Fruit fly (Drosophila melanogaster) whole organism, prepupa: ENCODE measurements around the gene CG42779.
A peak's percentile ranks its signal among the peaks of the same experiment; 100 is the strongest.

Experiments used
- Blimp-1 ChIP-seq: fragments of 200-800 bp; sonication (Bioruptor generic); optimal IDR thresholded peaks from 3 replicates; lab custom pipeline; 2017; ENCODE audit warnings: missing biosample characterization, missing genetic modification characterization, mild to moderate bottlenecking, moderate library complexity, missing genetic modification reagents
- CG10669 ChIP-seq: fragments of 200-800 bp; sonication (Bioruptor generic); optimal IDR thresholded peaks from 3 replicates; lab custom pipeline; 2018; ENCODE audit warnings: missing biosample characterization, mild to moderate bottlenecking, missing genetic modification characterization, moderate library complexity
- CG11294 ChIP-seq: fragments of 200-800 bp; sonication (Bioruptor generic); IDR thresholded peaks from 2 replicates; pipeline ENCODE4 v1.3.6; 2022; ENCODE audit warnings: missing biosample characterization, missing genetic modification characterization
- CG11762 ChIP-seq: fragments of 200-800 bp; sonication (Bioruptor generic); optimal IDR thresholded peaks from 3 replicates; lab custom pipeline; 2016; ENCODE audit warnings: missing biosample characterization, missing genetic modification characterization; ENCODE audit not compliant: insufficient read depth
- CG11902 ChIP-seq: fragments of 200-800 bp; sonication (Bioruptor generic); optimal IDR thresholded peaks from 3 replicates; lab custom pipeline; 2016; ENCODE audit warnings: missing biosample characterization, missing genetic modification characterization
- CG15336 ChIP-seq: fragments of 200-800 bp; sonication (Bioruptor generic); IDR thresholded peaks from 2 replicates; pipeline ENCODE4 v1.3.6; 2022; ENCODE audit warnings: missing biosample characterization, missing genetic modification characterization
- CG1621 ChIP-seq: fragments of 200-800 bp; sonication (Bioruptor generic); optimal IDR thresholded peaks from 3 replicates; lab custom pipeline; 2018; ENCODE audit warnings: missing biosample characterization, mild to moderate bottlenecking, missing genetic modification characterization
- CG16779 ChIP-seq: fragments of 200-800 bp; sonication (Bioruptor generic); optimal IDR thresholded peaks from 3 replicates; lab custom pipeline; 2017; ENCODE audit warnings: missing biosample characterization, mild to moderate bottlenecking, missing genetic modification characterization
- CG3032 ChIP-seq: fragments of 200-800 bp; optimal IDR thresholded peaks from 2 replicates; lab custom pipeline; 2019; ENCODE audit warnings: missing biosample characterization, mild to moderate bottlenecking, missing genetic modification characterization, moderate library complexity
- CG31627 ChIP-seq: fragments of 200-800 bp; sonication (Bioruptor generic); optimal IDR thresholded peaks from 3 replicates; lab custom pipeline; 2016; ENCODE audit warnings: missing biosample characterization, missing genetic modification characterization
- CG32006 ChIP-seq: fragments of 200-800 bp; sonication (Bioruptor generic); optimal IDR thresholded peaks from 3 replicates; lab custom pipeline; 2017; ENCODE audit warnings: missing biosample characterization, mild to moderate bottlenecking, missing genetic modification characterization
- CG34406 ChIP-seq: fragments of 200-800 bp; sonication (Bioruptor generic); optimal IDR thresholded peaks from 3 replicates; lab custom pipeline; 2016; ENCODE audit warnings: missing biosample characterization, missing genetic modification characterization
- CG3919 ChIP-seq: fragments of 200-800 bp; sonication (Bioruptor generic); optimal IDR thresholded peaks from 3 replicates; lab custom pipeline; 2016; ENCODE audit warnings: missing biosample characterization, missing genetic modification characterization
- CG4318 ChIP-seq: fragments of 200-800 bp; sonication (Bioruptor generic); optimal IDR thresholded peaks from 3 replicates; lab custom pipeline; 2017; ENCODE audit warnings: missing biosample characterization, mild to moderate bottlenecking, missing genetic modification characterization
- CG6276 ChIP-seq: fragments of 200-800 bp; sonication (Bioruptor generic); optimal IDR thresholded peaks from 2 replicates; lab custom pipeline; 2017; ENCODE audit warnings: missing biosample characterization, mild to moderate bottlenecking, missing genetic modification characterization
- CG6792 ChIP-seq: fragments of 200-800 bp; sonication (Bioruptor generic); optimal IDR thresholded peaks from 3 replicates; lab custom pipeline; 2016; ENCODE audit warnings: missing biosample characterization, missing genetic modification characterization
- CG6808 ChIP-seq: fragments of 200-800 bp; sonication (Bioruptor generic); optimal IDR thresholded peaks from 3 replicates; lab custom pipeline; 2017; ENCODE audit warnings: missing biosample characterization, missing genetic modification characterization, mild to moderate bottlenecking, moderate library complexity, missing genetic modification reagents
- CG6854 ChIP-seq: fragments of 200-800 bp; sonication (Bioruptor generic); optimal IDR thresholded peaks from 2 replicates; lab custom pipeline; 2017; ENCODE audit warnings: missing biosample characterization, mild to moderate bottlenecking, missing genetic modification characterization
- CG7368 ChIP-seq: fragments of 200-800 bp; sonication (Bioruptor generic); optimal IDR thresholded peaks from 3 replicates; lab custom pipeline; 2016; ENCODE audit warnings: missing biosample characterization, missing genetic modification characterization
- CG8119 ChIP-seq: fragments of 200-800 bp; sonication (Bioruptor generic); IDR thresholded peaks from 3 replicates; pipeline ENCODE4 v1.3.6; 2022; ENCODE audit warnings: missing biosample characterization, missing genetic modification characterization
- CG8319 ChIP-seq: fragments of 200-800 bp; sonication (Bioruptor generic); optimal IDR thresholded peaks from 3 replicates; lab custom pipeline; 2016; ENCODE audit warnings: missing biosample characterization, missing genetic modification characterization
- CG8632 ChIP-seq: fragments of 200-800 bp; sonication (Bioruptor generic); optimal IDR thresholded peaks from 3 replicates; lab custom pipeline; 2016; ENCODE audit warnings: missing biosample characterization, missing genetic modification characterization
- CG9139 ChIP-seq: fragments of 200-800 bp; sonication (Bioruptor generic); optimal IDR thresholded peaks from 3 replicates; lab custom pipeline; 2017; ENCODE audit warnings: missing biosample characterization, mild to moderate bottlenecking, missing genetic modification characterization
- Eip78C ChIP-seq: fragments of 200-800 bp; sonication (Bioruptor generic); peaks from one replicate; lab custom pipeline; 2016; ENCODE audit warnings: missing biosample characterization, missing genetic modification characterization
- Eip93F ChIP-seq: fragments of 200-800 bp; sonication (Bioruptor generic); optimal IDR thresholded peaks from 2 replicates; lab custom pipeline; 2016; ENCODE audit warnings: missing biosample characterization, mild to moderate bottlenecking, missing genetic modification characterization
- Ets21C ChIP-seq: fragments of 200-800 bp; sonication (Bioruptor generic); optimal IDR thresholded peaks from 3 replicates; lab custom pipeline; 2016; ENCODE audit warnings: missing biosample characterization, missing genetic modification characterization
- Ets96B ChIP-seq: fragments of 200-800 bp; optimal IDR thresholded peaks from 2 replicates; lab custom pipeline; 2019; ENCODE audit warnings: missing biosample characterization, mild to moderate bottlenecking, missing genetic modification characterization, moderate library complexity
- Gug ChIP-seq: fragments of 200-800 bp; sonication (Bioruptor generic); IDR thresholded peaks from 2 replicates; pipeline ENCODE4 v1.3.6; 2022; ENCODE audit warnings: missing biosample characterization, missing genetic modification characterization
- Hr38 ChIP-seq: sonication (Bioruptor generic); optimal IDR thresholded peaks from 2 replicates; lab custom pipeline; 2016; ENCODE audit warnings: missing biosample characterization, missing genetic modification characterization
- Hr39 ChIP-seq: fragments of 200-800 bp; sonication (Bioruptor generic); optimal IDR thresholded peaks from 2 replicates; lab custom pipeline; 2016; ENCODE audit warnings: missing biosample characterization, missing genetic modification characterization
- Lpt ChIP-seq: fragments of 200-800 bp; sonication (Bioruptor generic); optimal IDR thresholded peaks from 3 replicates; lab custom pipeline; 2016; ENCODE audit warnings: missing biosample characterization, missing genetic modification characterization
- Met ChIP-seq: fragments of 200-800 bp; sonication (Bioruptor generic); optimal IDR thresholded peaks from 3 replicates; lab custom pipeline; 2016; ENCODE audit warnings: missing biosample characterization, missing genetic modification characterization
- OdsH ChIP-seq: fragments of 200-800 bp; sonication (Bioruptor generic); optimal IDR thresholded peaks from 3 replicates; lab custom pipeline; 2016; ENCODE audit warnings: missing biosample characterization, missing genetic modification characterization
- Smox ChIP-seq: fragments of 200-800 bp; sonication (Bioruptor generic); optimal IDR thresholded peaks from 3 replicates; lab custom pipeline; 2016; ENCODE audit warnings: missing biosample characterization, missing genetic modification characterization
- Sox14 ChIP-seq: fragments of 200-800 bp; sonication (Bioruptor generic); optimal IDR thresholded peaks from 3 replicates; lab custom pipeline; 2016; ENCODE audit warnings: missing biosample characterization, missing genetic modification characterization
- Sox15 ChIP-seq: fragments of 200-800 bp; sonication (Bioruptor generic); optimal IDR thresholded peaks from 3 replicates; lab custom pipeline; 2016; ENCODE audit warnings: missing biosample characterization, missing genetic modification characterization
- achi ChIP-seq: fragments of 200-800 bp; sonication (Bioruptor generic); optimal IDR thresholded peaks from 3 replicates; lab custom pipeline; 2016; ENCODE audit warnings: missing biosample characterization, missing genetic modification characterization
- acj6 ChIP-seq: fragments of 200-800 bp; sonication (Bioruptor generic); optimal IDR thresholded peaks from 3 replicates; lab custom pipeline; 2016; ENCODE audit warnings: missing biosample characterization, missing genetic modification characterization
- cyc ChIP-seq: fragments of 200-800 bp; sonication (Bioruptor generic); optimal IDR thresholded peaks from 3 replicates; lab custom pipeline; 2016; ENCODE audit warnings: missing biosample characterization, missing genetic modification characterization
- dsx ChIP-seq: fragments of 200-800 bp; optimal IDR thresholded peaks from 3 replicates; lab custom pipeline; 2019; ENCODE audit warnings: missing biosample characterization, mild to moderate bottlenecking, missing genetic modification characterization, moderate library complexity; ENCODE audit not compliant: poor library complexity, severe bottlenecking
- eg ChIP-seq: fragments of 200-800 bp; sonication (Bioruptor generic); IDR thresholded peaks from 3 replicates; pipeline ENCODE4 v1.3.6; 2022; ENCODE audit warnings: missing biosample characterization, missing genetic modification characterization
- esn ChIP-seq: fragments of 200-800 bp; sonication (Bioruptor generic); optimal IDR thresholded peaks from 2 replicates; lab custom pipeline; 2016; ENCODE audit warnings: missing biosample characterization, mild to moderate bottlenecking, missing genetic modification characterization, moderate library complexity
- fd59A ChIP-seq: fragments of 200-800 bp; sonication (Bioruptor generic); optimal IDR thresholded peaks from 2 replicates; lab custom pipeline; 2017; ENCODE audit warnings: missing biosample characterization, mild to moderate bottlenecking, missing genetic modification characterization, missing genetic modification reagents
- fkh ChIP-seq: fragments of 200-800 bp; sonication (Bioruptor generic); optimal IDR thresholded peaks from 3 replicates; lab custom pipeline; 2017; ENCODE audit warnings: missing biosample characterization, mild to moderate bottlenecking, missing genetic modification characterization, moderate library complexity
- lz ChIP-seq: fragments of 200-800 bp; sonication (Bioruptor generic); optimal IDR thresholded peaks from 3 replicates; lab custom pipeline; 2016; ENCODE audit warnings: missing biosample characterization, missing genetic modification characterization
- net ChIP-seq: fragments of 200-800 bp; sonication (Bioruptor generic); optimal IDR thresholded peaks from 3 replicates; lab custom pipeline; 2016; ENCODE audit warnings: missing biosample characterization, missing genetic modification characterization
- salr ChIP-seq, 2 experiments: fragments of 200-800 bp; sonication (Bioruptor generic); optimal IDR thresholded peaks; 3 replicates each; lab custom pipeline; 2016 to 2018; ENCODE audit warnings: missing biosample characterization in 2 of 2, missing genetic modification characterization in 2 of 2, mild to moderate bottlenecking in 1 of 2
- spab ChIP-seq: fragments of 200-800 bp; sonication (Bioruptor generic); optimal IDR thresholded peaks from 2 replicates; lab custom pipeline; 2017; ENCODE audit warnings: missing biosample characterization, mild to moderate bottlenecking, missing genetic modification characterization, missing genetic modification reagents
- ss ChIP-seq, 2 experiments: fragments of 200-800 bp; sonication (Bioruptor generic); optimal IDR thresholded peaks; 2 replicates in 1 of 2; 3 replicates in 1 of 2; lab custom pipeline; 2017 to 2018; ENCODE audit warnings: mild to moderate bottlenecking in 2 of 2, missing biosample characterization in 2 of 2, missing genetic modification characterization in 2 of 2, moderate library complexity in 1 of 2
- svp ChIP-seq: fragments of 200-800 bp; sonication (Bioruptor generic); peaks from one replicate; lab custom pipeline; 2016; ENCODE audit warnings: missing biosample characterization, missing genetic modification characterization
- topi ChIP-seq: fragments of 200-800 bp; sonication (Bioruptor generic); optimal IDR thresholded peaks from 3 replicates; lab custom pipeline; 2016; ENCODE audit warnings: missing biosample characterization, missing genetic modification characterization
- vri ChIP-seq: fragments of 200-800 bp; sonication (Bioruptor generic); optimal IDR thresholded peaks from 3 replicates; lab custom pipeline; 2016; ENCODE audit warnings: missing biosample characterization, mild to moderate bottlenecking, missing genetic modification characterization

The CG42779 gene

dm6 chr3R:17079859-17080255, 41.5 kb upstream of the CG42779 start, which contains the start of the genes Keap1 and kuk:
Gene Keap1, minus strand, starts transcription at chr3R:17079945.
Gene kuk, plus strand, starts transcription at chr3R:17080244.
- TF ChIP-seq Sox15 (GFP tag; lab: Kevin White, UChicago) (peak; percentile 17), CG11902 (GFP tag; lab: Kevin White, UChicago) (no peak), CG7368 (GFP tag; lab: Kevin White, UChicago) (no peak), Met (GFP tag; lab: Kevin White, UChicago) (peak; percentile 71), OdsH (GFP tag; lab: Kevin White, UChicago) (peak; percentile 65), achi (GFP tag; lab: Kevin White, UChicago) (peak; percentile 17), CG8119 (GFP tag; lab: Robert Waterston, UW) (no peak), CG3919 (GFP tag; lab: Kevin White, UChicago) (peak; percentile 41), CG32006 (GFP tag; lab: Kevin White, UChicago) (peak; percentile 21), CG15336 (no peak), net (GFP tag; lab: Kevin White, UChicago) (no peak), Eip93F (GFP tag; lab: Kevin White, UChicago) (peak; percentile 43), CG6792 (peak; percentile 8), CG11294 (no peak), Blimp-1 (GFP tag; lab: Kevin White, UChicago) (no peak), fd59A (no peak), Gug (GFP tag; lab: Robert Waterston, UW) (peak; percentile 48; the same call in 1 of the 2 replicates), lz (GFP tag; lab: Kevin White, UChicago) (peak; percentile 70), CG8632 (GFP tag; lab: Kevin White, UChicago) (no peak), CG8319 (GFP tag; lab: Kevin White, UChicago) (peak; percentile 19), salr (GFP tag; optimal IDR thresholded peaks at IDR 0.05; lab: Kevin White, UChicago) (no peak), svp (no peak), CG4318 (GFP tag; lab: Kevin White, UChicago) (no peak), CG31627 (GFP tag; lab: Kevin White, UChicago) (peak; percentile 65), fkh (peak; percentile 99), Ets21C (GFP tag; lab: Kevin White, UChicago) (peak; percentile 44), CG10669 (no peak), CG6276 (no peak), CG16779 (tag; lab: Kevin White, UChicago) (no peak), Smox (peak; percentile 66), CG34406 (GFP tag; lab: Kevin White, UChicago) (peak; percentile 42), cyc (GFP tag; lab: Kevin White, UChicago) (peak; percentile 43), dsx (GFP tag; lab: Kevin White, UChicago) (no peak), CG6854 (no peak), Eip78C (GFP tag; lab: Kevin White, UChicago) (peak; percentile 27), CG9139 (no peak), eg (peak; percentile 72; the same call in 1 of the 3 replicates), spab (no peak), CG3032 (tag; lab: Kevin White, UChicago) (peak; percentile 35), CG6808 (GFP tag; lab: Kevin White, UChicago) (peak; percentile 31), CG1621 (no peak), CG11762 (peak; percentile 17), topi (GFP tag; lab: Kevin White, UChicago) (peak; percentile 19), Lpt (GFP tag; lab: Kevin White, UChicago) (peak; percentile 23), ss (GFP tag; optimal IDR thresholded peaks at IDR 0.05; lab: Kevin White, UChicago) (no peak), acj6 (peak; percentile 57), Ets96B (tag; lab: Kevin White, UChicago) (no peak), Hr39 (GFP tag; lab: Kevin White, UChicago) (peak; percentile 61), vri (GFP tag; lab: Kevin White, UChicago) (peak; percentile 68), esn (GFP tag; lab: Kevin White, UChicago) (peak; percentile 69), Sox14 (GFP tag; lab: Kevin White, UChicago) (peak; percentile 84), Hr38 (no peak)
